Fruit fly (Drosophila melanogaster) whole organism, embryonic: ENCODE measurements around the gene Ykt6.

ENCODE experiments used
- Abd-B ChIP-seq: fragments of 200-800 bp; sonication (Bioruptor generic); optimal IDR thresholded peaks from 2 replicates; lab custom pipeline; 2018; ENCODE audit warnings: missing biosample characterization, mild to moderate bottlenecking, missing genetic modification characterization, moderate library complexity
- CG10147 ChIP-seq: fragments of 200-800 bp; sonication (Bioruptor generic); optimal IDR thresholded peaks from 2 replicates; lab custom pipeline; 2019; ENCODE audit warnings: missing biosample characterization, mild to moderate bottlenecking, missing genetic modification characterization, moderate library complexity
- CG10274 ChIP-seq: fragments of 200-800 bp; sonication (Bioruptor generic); optimal IDR thresholded peaks from 3 replicates; lab custom pipeline; 2017; ENCODE audit warnings: missing biosample characterization, mild to moderate bottlenecking, missing genetic modification characterization
- CG11723 ChIP-seq: fragments of 200-800 bp; sonication (Bioruptor generic); optimal IDR thresholded peaks from 2 replicates; lab custom pipeline; 2017; ENCODE audit warnings: missing biosample characterization, mild to moderate bottlenecking, missing genetic modification characterization
- CG12391 ChIP-seq: fragments of 200-800 bp; sonication (Bioruptor generic); optimal IDR thresholded peaks from 3 replicates; lab custom pipeline; 2018; ENCODE audit warnings: missing biosample characterization, mild to moderate bottlenecking, missing genetic modification characterization, moderate library complexity
- CG13624 ChIP-seq: fragments of 200-800 bp; sonication (Bioruptor generic); optimal IDR thresholded peaks from 2 replicates; lab custom pipeline; 2016; ENCODE audit warnings: missing biosample characterization, missing genetic modification characterization
- CG17186 ChIP-seq: fragments of 200-800 bp; sonication (Bioruptor generic); optimal IDR thresholded peaks from 3 replicates; lab custom pipeline; 2017; ENCODE audit warnings: missing biosample characterization, missing genetic modification reagents, missing genetic modification characterization
- CG17328 ChIP-seq: fragments of 200-800 bp; sonication (Bioruptor generic); IDR thresholded peaks from 2 replicates; pipeline ENCODE4 v1.3.6; 2022; ENCODE audit warnings: missing biosample characterization, missing genetic modification characterization
- CG18262 ChIP-seq: fragments of 200-800 bp; optimal IDR thresholded peaks from 3 replicates; lab custom pipeline; 2019; ENCODE audit warnings: missing biosample characterization, mild to moderate bottlenecking, missing genetic modification characterization, moderate library complexity
- CG18476 ChIP-seq: fragments of 200-800 bp; sonication (Bioruptor generic); optimal IDR thresholded peaks from 2 replicates; lab custom pipeline; 2016; ENCODE audit warnings: missing biosample characterization, mild to moderate bottlenecking, missing genetic modification characterization
- CG30020 ChIP-seq: fragments of 200-800 bp; optimal IDR thresholded peaks from 2 replicates; lab custom pipeline; 2019; ENCODE audit warnings: missing biosample characterization, mild to moderate bottlenecking, missing genetic modification characterization, moderate library complexity
- CG30403 ChIP-seq: fragments of 200-800 bp; sonication (Bioruptor generic); optimal IDR thresholded peaks from 3 replicates; lab custom pipeline; 2016; ENCODE audit warnings: missing biosample characterization, missing genetic modification characterization
- CG3065 ChIP-seq: fragments of 200-800 bp; sonication (Bioruptor generic); optimal IDR thresholded peaks from 2 replicates; lab custom pipeline; 2016; ENCODE audit warnings: missing biosample characterization, missing genetic modification characterization
- CG32532 ChIP-seq: fragments of 200-800 bp; sonication (Bioruptor generic); IDR thresholded peaks from 2 replicates; pipeline ENCODE4 v1.3.6; 2022; ENCODE audit warnings: missing biosample characterization, missing genetic modification characterization
- CG33557 ChIP-seq: fragments of 200-800 bp; sonication (Bioruptor generic); optimal IDR thresholded peaks from 2 replicates; lab custom pipeline; 2019; ENCODE audit warnings: missing biosample characterization, mild to moderate bottlenecking, missing genetic modification characterization, moderate library complexity
- CG4730 ChIP-seq: fragments of 200-800 bp; sonication (Bioruptor generic); IDR thresholded peaks from 2 replicates; pipeline ENCODE4 v1.3.6; 2022; ENCODE audit warnings: missing biosample characterization, missing genetic modification characterization
- CG4820 ChIP-seq: fragments of 200-800 bp; sonication (Bioruptor generic); optimal IDR thresholded peaks from 3 replicates; lab custom pipeline; 2016; ENCODE audit warnings: missing biosample characterization, missing genetic modification characterization
- CG4854 ChIP-seq: fragments of 200-800 bp; sonication (Bioruptor generic); optimal IDR thresholded peaks from 2 replicates; lab custom pipeline; 2016; ENCODE audit warnings: missing biosample characterization, missing genetic modification characterization, inconsistent platforms
- CG5180 ChIP-seq: fragments of 200-800 bp; sonication (Bioruptor generic); optimal IDR thresholded peaks from 3 replicates; lab custom pipeline; 2017; ENCODE audit warnings: missing biosample characterization, missing genetic modification characterization, mild to moderate bottlenecking, moderate library complexity, missing genetic modification reagents
- CkIIα-i1 ChIP-seq: fragments of 200-800 bp; sonication (Bioruptor generic); IDR thresholded peaks from 2 replicates; pipeline ENCODE4 v1.3.6; 2022; ENCODE audit warnings: missing biosample characterization, missing genetic modification characterization
- Dip3 ChIP-seq: fragments of 200-800 bp; sonication (Bioruptor generic); optimal IDR thresholded peaks from 3 replicates; lab custom pipeline; 2016; ENCODE audit warnings: missing biosample characterization, missing genetic modification characterization
- Doc3 ChIP-seq: fragments of 200-800 bp; sonication (Bioruptor generic); IDR thresholded peaks from 3 replicates; pipeline ENCODE4 v1.3.6; 2022; ENCODE audit warnings: missing biosample characterization, missing genetic modification characterization; ENCODE audit not compliant: partially characterized antibody
- Dref ChIP-seq: fragments of 200-800 bp; sonication (Bioruptor generic); IDR thresholded peaks from 2 replicates; pipeline ENCODE4 v1.3.6; 2022; ENCODE audit warnings: missing biosample characterization, missing genetic modification characterization
- E2f1 ChIP-seq: fragments of 200-800 bp; sonication (Bioruptor generic); IDR thresholded peaks from 2 replicates; pipeline ENCODE4 v1.3.6; 2022; ENCODE audit warnings: missing biosample characterization, missing genetic modification characterization
- E2f2 ChIP-seq: fragments of 200-800 bp; sonication (Bioruptor generic); IDR thresholded peaks from 2 replicates; pipeline ENCODE4 v1.3.6; 2022; ENCODE audit warnings: missing biosample characterization, missing genetic modification characterization
- HLHmδ ChIP-seq: fragments of 200-800 bp; sonication (Bioruptor generic); optimal IDR thresholded peaks from 2 replicates; lab custom pipeline; 2018; ENCODE audit warnings: missing biosample characterization, mild to moderate bottlenecking, missing genetic modification characterization, moderate library complexity
- Hmx ChIP-seq: fragments of 200-800 bp; sonication (Bioruptor generic); optimal IDR thresholded peaks from 2 replicates; lab custom pipeline; 2016; ENCODE audit warnings: missing biosample characterization, missing genetic modification characterization
- Hr51 ChIP-seq, 2 experiments: fragments of 200-800 bp; sonication (Bioruptor generic); optimal IDR thresholded peaks; 2 replicates in 1 of 2; 3 replicates in 1 of 2; lab custom pipeline; 2016 to 2018; ENCODE audit warnings: missing biosample characterization in 2 of 2, missing genetic modification characterization in 2 of 2, mild to moderate bottlenecking in 1 of 2, moderate library complexity in 1 of 2
- Lpt ChIP-seq: fragments of >200 bp; optimal IDR thresholded peaks from 2 replicates; lab custom pipeline; 2018; ENCODE audit warnings: missing biosample characterization, missing genetic modification characterization
- Mes4 ChIP-seq: fragments of 200-800 bp; sonication (Bioruptor generic); optimal IDR thresholded peaks from 2 replicates; lab custom pipeline; 2016; ENCODE audit warnings: missing biosample characterization, missing genetic modification characterization
- PHDP ChIP-seq: fragments of 200-800 bp; sonication (Bioruptor generic); optimal IDR thresholded peaks from 3 replicates; lab custom pipeline; 2018; ENCODE audit warnings: missing biosample characterization, mild to moderate bottlenecking, missing genetic modification characterization, moderate library complexity
- Spps ChIP-seq: fragments of 200-800 bp; sonication (Bioruptor generic); optimal IDR thresholded peaks from 2 replicates; lab custom pipeline; 2018; ENCODE audit warnings: missing biosample characterization, mild to moderate bottlenecking, missing genetic modification characterization
- Xrp1 ChIP-seq: fragments of 200-800 bp; sonication (Bioruptor generic); IDR thresholded peaks from 2 replicates; pipeline ENCODE4 v1.3.6; 2022; ENCODE audit warnings: missing biosample characterization, missing genetic modification characterization
- ab ChIP-seq: fragments of 200-800 bp; sonication (Bioruptor generic); optimal IDR thresholded peaks from 2 replicates; lab custom pipeline; 2016; ENCODE audit warnings: missing biosample characterization, missing genetic modification characterization
- chm ChIP-seq: fragments of 200-800 bp; sonication (Bioruptor generic); IDR thresholded peaks from 2 replicates; pipeline ENCODE4 v1.3.6; 2022; ENCODE audit warnings: missing biosample characterization, missing genetic modification characterization
- croc ChIP-seq: fragments of 200-800 bp; sonication (Bioruptor generic); conservative IDR thresholded peaks from 3 replicates; pipeline ENCODE4 v1.3.6; 2022; ENCODE audit warnings: missing biosample characterization, missing genetic modification characterization
- da ChIP-seq: fragments of 200-800 bp; sonication (Bioruptor generic); optimal IDR thresholded peaks from 2 replicates; lab custom pipeline; 2016; ENCODE audit warnings: missing biosample characterization, missing genetic modification characterization
- dmrt11E ChIP-seq: fragments of 200-800 bp; sonication (Bioruptor generic); optimal IDR thresholded peaks from 3 replicates; lab custom pipeline; 2018; ENCODE audit warnings: missing biosample characterization, mild to moderate bottlenecking, missing genetic modification characterization, moderate library complexity
- eve ChIP-seq, 2 experiments: fragments of >200 bp; optimal IDR thresholded peaks; 2 replicates each; lab custom pipeline; 2017; ENCODE audit warnings: missing biosample characterization in 2 of 2, missing genetic modification characterization in 2 of 2
- fd96Cb ChIP-seq: fragments of 200-800 bp; sonication (Bioruptor generic); optimal IDR thresholded peaks from 2 replicates; lab custom pipeline; 2018; ENCODE audit warnings: missing biosample characterization, mild to moderate bottlenecking, missing genetic modification characterization, moderate library complexity
- ham ChIP-seq: fragments of 200-800 bp; sonication (Bioruptor generic); IDR thresholded peaks from 2 replicates; pipeline ENCODE4 v1.3.6; 2022; ENCODE audit warnings: missing biosample characterization, missing genetic modification characterization
- ind ChIP-seq: fragments of 200-800 bp; sonication (Bioruptor generic); optimal IDR thresholded peaks from 3 replicates; lab custom pipeline; 2016; ENCODE audit warnings: missing biosample characterization, missing genetic modification characterization
- knrl ChIP-seq: fragments of 200-800 bp; sonication (Bioruptor generic); IDR thresholded peaks from 3 replicates; pipeline ENCODE4 v1.3.6; 2022; ENCODE audit warnings: missing biosample characterization, missing genetic modification characterization; ENCODE audit not compliant: partially characterized antibody
- lmd ChIP-seq: fragments of 200-800 bp; sonication (Bioruptor generic); IDR thresholded peaks from 2 replicates; pipeline ENCODE4 v1.3.6; 2022; ENCODE audit warnings: missing biosample characterization, missing genetic modification characterization
- pb ChIP-seq: fragments of 200-800 bp; sonication (Bioruptor generic); optimal IDR thresholded peaks from 3 replicates; lab custom pipeline; 2016; ENCODE audit warnings: missing biosample characterization, missing genetic modification characterization
- repo ChIP-seq: fragments of 200-800 bp; sonication (Bioruptor generic); optimal IDR thresholded peaks from 2 replicates; lab custom pipeline; 2016; ENCODE audit warnings: missing biosample characterization, missing genetic modification characterization
- run ChIP-seq: fragments of 200-800 bp; sonication (Bioruptor generic); optimal IDR thresholded peaks from 3 replicates; lab custom pipeline; 2018; ENCODE audit warnings: missing biosample characterization, mild to moderate bottlenecking, missing genetic modification characterization
- so ChIP-seq: fragments of 200-800 bp; sonication (Bioruptor generic); IDR thresholded peaks from 3 replicates; pipeline ENCODE4 v1.3.6; 2022; ENCODE audit warnings: missing biosample characterization, missing genetic modification characterization
- ttk ChIP-seq: fragments of 200-800 bp; sonication (Bioruptor generic); IDR thresholded peaks from 2 replicates; pipeline ENCODE4 v2.1.2; 2022; ENCODE audit warnings: missing biosample characterization, missing genetic modification characterization

The Ykt6 gene

DNA sequence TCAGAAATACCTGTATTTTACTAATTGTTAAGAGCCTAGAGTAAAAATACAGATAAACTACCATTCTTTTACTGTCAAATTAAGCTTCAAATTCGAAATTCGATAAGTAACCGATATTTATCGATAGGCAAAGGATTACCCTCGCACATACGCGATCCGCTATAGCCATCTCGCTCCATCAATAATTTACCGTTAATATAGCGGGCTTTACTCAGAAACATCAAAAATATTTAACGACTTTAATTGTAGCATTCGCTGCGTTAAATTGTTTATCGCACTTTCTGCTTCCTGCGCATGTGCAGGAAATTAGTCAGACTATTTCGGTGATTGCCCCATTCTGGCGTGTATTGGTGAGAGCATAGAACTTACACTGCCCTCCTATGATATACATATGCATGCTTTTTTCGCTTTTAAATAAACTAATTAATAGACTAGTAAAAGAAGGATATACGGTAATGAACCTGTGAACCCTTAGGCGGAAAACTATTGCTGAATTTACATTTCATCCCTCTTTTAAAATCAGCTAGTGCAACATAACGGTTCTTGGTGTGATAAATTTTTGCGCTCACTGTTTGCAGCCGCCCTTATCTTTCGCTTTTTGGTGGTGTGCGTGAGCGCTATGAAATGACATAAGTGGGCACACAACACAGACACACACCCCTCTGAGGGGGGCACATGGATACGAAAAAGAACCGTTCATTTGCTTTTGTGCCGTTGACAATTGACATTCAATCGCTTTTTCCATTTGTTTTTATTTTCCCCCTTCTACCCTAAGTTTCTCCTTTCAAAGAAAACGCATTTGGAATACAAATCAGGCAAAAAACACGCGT, 11.8 kb upstream of the Ykt6 start, which contains the start of the genes dpr14 and spidey (continued):
- TF ChIP-seq CG10147 (GFP tag; lab: Kevin White, UChicago) (peak; percentile 84), ind (peak; percentile 90), so (peak; percentile 89), CG18262 (peak; percentile 90), Abd-B (GFP tag; lab: Kevin White, UChicago) (peak; percentile 78), dmrt11E (tag; lab: Kevin White, UChicago) (peak; percentile 73), CG4730 (GFP tag; lab: Robert Waterston, UW) (peak; percentile 76), lmd (GFP tag; lab: Robert Waterston, UW) (peak; percentile 91), Doc3 (0 out of 3 replicates have a peak, but pooled peaks have one; percentile 15), pb (GFP tag; lab: Kevin White, UChicago) (peak; percentile 22), eve (GFP tag; optimal IDR thresholded peaks at IDR 0.05; lab: Kevin White, UChicago) (no peak), E2f2 (GFP tag; lab: Robert Waterston, UW) (peak; percentile 66), CG30020 (tag; lab: Kevin White, UChicago) (peak; percentile 56), Mes4 (peak; percentile 79), HLHmδ (GFP tag; lab: Kevin White, UChicago) (no peak), CG33557 (GFP tag; lab: Kevin White, UChicago) (peak; percentile 77), Dref (peak; percentile 58), Lpt (GFP tag; lab: Kevin White, UChicago) (no peak), CG5180 (GFP tag; lab: Kevin White, UChicago) (peak; percentile 74), CG4820 (GFP tag; lab: Kevin White, UChicago) (peak; percentile 81), ham (GFP tag; lab: Robert Waterston, UW) (peak; percentile 78), CG17186 (no peak), Dip3 (GFP tag; lab: Kevin White, UChicago) (peak; percentile 88), knrl (GFP tag; lab: Robert Waterston, UW) (no peak), Spps (peak; percentile 80), CG12391 (peak; percentile 91), CG32532 (peak; percentile 94), Hmx (GFP tag; lab: Kevin White, UChicago) (peak; percentile 65), CG10274 (GFP tag; lab: Kevin White, UChicago) (peak; percentile 69), fd96Cb (peak; percentile 88), CG18476 (GFP tag; lab: Kevin White, UChicago) (peak; percentile 85), run (tag; lab: Kevin White, UChicago) (peak; percentile 84), CG4854 (GFP tag; lab: Kevin White, UChicago) (peak; percentile 83), ab (GFP tag; lab: Kevin White, UChicago) (peak; percentile 81), da (GFP tag; lab: Kevin White, UChicago) (peak; percentile 63), E2f1 (peak; percentile 91), CG13624 (GFP tag; lab: Kevin White, UChicago) (peak; percentile 88), croc (GFP tag; lab: Robert Waterston, UW) (peak; percentile 75), CkIIα-i1 (GFP tag; lab: Robert Waterston, UW) (peak; percentile 36; the same call in 1 of the 2 replicates), Hr51 (GFP tag; optimal IDR thresholded peaks at IDR 0.05; lab: Kevin White, UChicago) (peak; percentile 80 to 91), chm (peak; percentile 75), ttk (GFP tag; lab: Robert Waterston, UW) (peak; percentile 90), CG17328 (GFP tag; lab: Robert Waterston, UW) (peak; percentile 85), Xrp1 (GFP tag; lab: Robert Waterston, UW) (peak; percentile 90), CG30403 (GFP tag; lab: Kevin White, UChicago) (peak; percentile 88), PHDP (tag; lab: Kevin White, UChicago) (peak; percentile 93), CG11723 (GFP tag; lab: Kevin White, UChicago) (peak; percentile 80), repo (GFP tag; lab: Kevin White, UChicago) (peak; percentile 74), CG3065 (GFP tag; lab: Kevin White, UChicago) (peak; percentile 56)
